Fruit fly (Drosophila melanogaster): Measurements from ENCODE around the gene Rim.

The Rim gene

DNA sequence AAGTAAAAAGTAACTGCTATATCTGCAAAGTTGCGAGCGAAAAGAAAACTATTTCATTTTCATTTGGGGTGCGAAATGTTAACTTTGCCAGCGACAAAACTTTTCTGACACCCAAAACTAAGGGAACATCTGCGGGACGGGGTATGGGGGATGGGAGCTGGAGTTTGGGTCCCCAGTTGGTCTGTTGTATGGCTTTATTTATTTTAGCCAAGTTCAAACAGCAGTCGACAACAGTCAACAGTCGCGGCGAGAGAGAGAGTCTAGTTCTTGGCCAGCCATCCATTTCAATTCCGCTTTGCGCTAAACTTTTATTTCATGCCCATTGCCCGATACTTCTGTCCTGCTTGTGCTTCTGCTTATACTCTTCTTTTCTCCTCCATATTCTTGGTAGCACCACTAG is 29.4 kb upstream of the Rim start:
- no peak for TF ChIP-seq mld (GFP tag; IDR thresholded peaks at IDR 0.05; ENCODE audit: partially characterized antibody)
- TF ChIP-seq nerfin-2 (GFP tag; IDR thresholded peaks at IDR 0.05; ENCODE audit: partially characterized antibody): no peak
- no peak for TF ChIP-seq fd3F (GFP tag; optimal IDR thresholded peaks at IDR 0.05)
- TF ChIP-seq lab (GFP tag; optimal IDR thresholded peaks at IDR 0.05): peak; percentile 1
- peak; percentile 44 for TF ChIP-seq HLHmδ (GFP tag; optimal IDR thresholded peaks at IDR 0.05)
- peak; percentile 38 for TF ChIP-seq kni (GFP tag; optimal IDR thresholded peaks at IDR 0.05)
- peak; percentile 53; the same call in 1 of the 2 replicates for TF ChIP-seq Awh (GFP tag; IDR thresholded peaks at IDR 0.05)
- TF ChIP-seq al (GFP tag; IDR thresholded peaks at IDR 0.05): no peak
- TF ChIP-seq Hmr (GFP tag; optimal IDR thresholded peaks at IDR 0.05): peak; percentile 36
- peak; percentile 8; the same call in 1 of the 2 replicates for TF ChIP-seq chm (GFP tag; IDR thresholded peaks at IDR 0.05)
- no peak for TF ChIP-seq CG8290 (GFP tag; optimal IDR thresholded peaks at IDR 0.05)
- peak in 1 of 2 experiments; percentile 52 for TF ChIP-seq CG8290 (tag; optimal IDR thresholded peaks at IDR 0.05)
- TF ChIP-seq E2f1 (GFP tag; IDR thresholded peaks at IDR 0.05): no peak
- TF ChIP-seq Vsx1 (GFP tag; optimal IDR thresholded peaks at IDR 0.05): peak; percentile 13
- peak; percentile 16 for TF ChIP-seq schlank (tag; optimal IDR thresholded peaks at IDR 0.05)
- no peak for TF ChIP-seq hb (GFP tag; IDR thresholded peaks at IDR 0.05; ENCODE audit: partially characterized antibody)
- no peak for TF ChIP-seq Hr51 (GFP tag; optimal IDR thresholded peaks at IDR 0.05)
- peak; percentile 35; the same call in 1 of the 2 replicates for TF ChIP-seq NFAT (GFP tag; IDR thresholded peaks at IDR 0.05)
- TF ChIP-seq gro (GFP tag; optimal IDR thresholded peaks at IDR 0.05): no peak
- TF ChIP-seq CG10543 (GFP tag; optimal IDR thresholded peaks at IDR 0.05): peak; percentile 28

DNA sequence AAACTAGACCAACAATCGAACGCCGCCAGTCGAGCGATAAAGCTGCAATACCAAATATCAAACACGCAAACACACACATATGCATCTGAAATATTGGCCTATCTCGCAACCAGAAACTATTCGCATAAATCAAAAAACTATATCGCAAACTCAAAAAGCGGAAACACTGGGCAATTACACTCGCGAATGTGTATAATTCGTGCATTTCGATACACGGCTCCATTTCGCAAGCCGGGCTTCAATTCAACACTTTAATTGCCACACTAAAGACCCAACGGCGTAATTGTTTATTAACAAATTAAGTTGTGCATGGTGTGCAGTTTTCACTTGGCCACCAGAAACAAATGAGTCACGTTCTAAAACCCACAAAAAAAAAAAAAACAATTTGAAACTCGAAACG is 27.9 kb upstream of the Rim start:
- no peak for TF ChIP-seq bab2 (GFP tag; optimal IDR thresholded peaks at IDR 0.05)
- TF ChIP-seq CG12942 (GFP tag; optimal IDR thresholded peaks at IDR 0.05): no peak
- TF ChIP-seq CG2875 (GFP tag; optimal IDR thresholded peaks at IDR 0.05): no peak
- TF ChIP-seq eve (GFP tag; optimal IDR thresholded peaks at IDR 0.05): peak in 1 of 2 experiments; percentile 51
- TF ChIP-seq exex (tag; optimal IDR thresholded peaks at IDR 0.05): no peak
- TF ChIP-seq Jarid2 (GFP tag; optimal IDR thresholded peaks at IDR 0.05): peak; percentile 15
- no peak for TF ChIP-seq CG10565 (GFP tag; optimal IDR thresholded peaks at IDR 0.05)
- TF ChIP-seq Chrac-16 (GFP tag; optimal IDR thresholded peaks at IDR 0.05): no peak
- TF ChIP-seq CG17361 (GFP tag; IDR thresholded peaks at IDR 0.05): no peak
- no peak for TF ChIP-seq CG11398 (GFP tag; optimal IDR thresholded peaks at IDR 0.05)
- TF ChIP-seq CG2199 (GFP tag; IDR thresholded peaks at IDR 0.05): 0 out of 3 replicates have a peak, but pooled peaks have one; percentile 4

DNA sequence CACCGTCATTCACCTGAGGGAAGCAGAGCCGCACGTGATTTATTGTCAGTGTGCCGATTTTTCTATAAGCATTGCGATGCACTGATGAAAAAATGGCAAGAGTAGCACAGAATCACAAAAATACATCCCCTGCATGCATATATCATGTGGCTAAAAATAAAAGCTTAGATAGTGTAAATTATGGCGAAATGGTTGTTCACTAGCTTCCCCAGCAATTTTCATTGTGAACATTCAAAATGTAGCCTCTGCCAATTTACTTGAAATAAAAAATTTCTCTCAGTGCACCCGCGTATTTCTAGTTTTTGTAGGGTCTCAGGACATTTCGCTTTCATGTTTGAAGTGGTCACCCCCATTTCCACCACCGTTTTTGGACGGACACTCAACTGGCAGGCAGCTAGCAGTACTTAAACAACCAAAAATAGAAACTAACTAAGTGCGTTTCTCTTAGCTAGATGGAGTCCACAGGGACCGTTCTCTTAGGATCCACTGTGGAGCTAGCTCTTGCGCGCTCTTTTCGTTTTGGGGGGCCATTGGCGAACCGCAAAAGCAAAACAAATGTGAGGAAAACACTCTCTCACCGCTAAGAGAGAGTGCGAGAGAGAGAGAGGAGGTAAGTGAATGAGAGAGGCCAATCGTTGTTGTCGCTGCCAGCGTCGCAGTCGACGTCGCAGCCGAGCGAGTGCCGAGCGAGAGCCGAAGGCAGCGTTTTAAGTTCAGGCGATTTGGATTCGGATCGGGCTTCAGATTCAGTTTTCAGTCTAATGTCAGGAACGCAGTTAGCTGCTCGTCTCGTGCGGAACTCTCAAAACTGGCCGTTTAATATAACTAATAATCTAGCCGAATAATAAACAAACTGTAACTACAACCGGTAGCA is 27.2 kb upstream of the Rim start:
- peak; percentile 39 for TF ChIP-seq ind (GFP tag; optimal IDR thresholded peaks at IDR 0.05)
- TF ChIP-seq lmd (GFP tag; IDR thresholded peaks at IDR 0.05): peak; percentile 46
- peak; percentile 66 for TF ChIP-seq Chrac-16 (GFP tag; optimal IDR thresholded peaks at IDR 0.05)
- TF ChIP-seq gem (tag; optimal IDR thresholded peaks at IDR 0.05): peak; percentile 74
- 0 out of 2 replicates have a peak, but pooled peaks have one; percentile 38 for TF ChIP-seq CG32772 (GFP tag; IDR thresholded peaks at IDR 0.05)
- TF ChIP-seq crol (GFP tag; IDR thresholded peaks at IDR 0.05): no peak
- peak; percentile 67 for TF ChIP-seq CG2678 (tag; optimal IDR thresholded peaks at IDR 0.05)
- TF ChIP-seq knrl (GFP tag; IDR thresholded peaks at IDR 0.05; ENCODE audit: partially characterized antibody): no peak
- 0 out of 2 replicates have a peak, but pooled peaks have one; percentile 17 for TF ChIP-seq ap (GFP tag; IDR thresholded peaks at IDR 0.05)
- TF ChIP-seq Meics (GFP tag; optimal IDR thresholded peaks at IDR 0.05): peak; percentile 59
- no peak for TF ChIP-seq da (GFP tag; optimal IDR thresholded peaks at IDR 0.05)
- peak; percentile 71 for TF ChIP-seq CG31441 (GFP tag; IDR thresholded peaks at IDR 0.05)
- TF ChIP-seq CG4404 (GFP tag; IDR thresholded peaks at IDR 0.05): peak; percentile 45
- peak; percentile 52 for TF ChIP-seq eyg (GFP tag; optimal IDR thresholded peaks at IDR 0.05)
- TF ChIP-seq CG3163 (GFP tag; optimal IDR thresholded peaks at IDR 0.05): peak; percentile 99
- peak; percentile 61 for TF ChIP-seq fd96Cb (tag; optimal IDR thresholded peaks at IDR 0.05)
- peak; percentile 38 for TF ChIP-seq CG10209 (GFP tag; optimal IDR thresholded peaks at IDR 0.05)
